Worm (Caenorhabditis elegans): Measurements from ENCODE around the gene Y54F10AR.2.
"Not testable (repeated sequence)": the region's sequence is repeated elsewhere in the genome, so short reads cannot be mapped to it uniquely, and the experiment has no call there.

Y54F10AR.2 gene

ce11 chrIII:2575635-2576164 is 4.4 kb upstream of the Y54F10AR.2 start, which contains the start of gene Y54F10AR.1:
Gene Y54F10AR.1, minus strand, starts transcription at chrIII:2575685.
- TF ChIP-seq snpc-4 (tag; optimal IDR thresholded peaks at IDR 0.05) (no peak), ztf-11 (tag; optimal IDR thresholded peaks at IDR 0.05) (no peak), mep-1 (tag; optimal IDR thresholded peaks at IDR 0.05) (no peak), ces-1 (GFP tag; optimal IDR thresholded peaks at IDR 0.05) (no peak), flh-1 (GFP tag; optimal IDR thresholded peaks at IDR 0.05) (no peak), lsy-2 (tag; optimal IDR thresholded peaks at IDR 0.05) (no peak), drap-1 (GFP tag; optimal IDR thresholded peaks at IDR 0.05) (no peak), M03D4.4 (tag; optimal IDR thresholded peaks at IDR 0.05) (no peak)

DNA sequence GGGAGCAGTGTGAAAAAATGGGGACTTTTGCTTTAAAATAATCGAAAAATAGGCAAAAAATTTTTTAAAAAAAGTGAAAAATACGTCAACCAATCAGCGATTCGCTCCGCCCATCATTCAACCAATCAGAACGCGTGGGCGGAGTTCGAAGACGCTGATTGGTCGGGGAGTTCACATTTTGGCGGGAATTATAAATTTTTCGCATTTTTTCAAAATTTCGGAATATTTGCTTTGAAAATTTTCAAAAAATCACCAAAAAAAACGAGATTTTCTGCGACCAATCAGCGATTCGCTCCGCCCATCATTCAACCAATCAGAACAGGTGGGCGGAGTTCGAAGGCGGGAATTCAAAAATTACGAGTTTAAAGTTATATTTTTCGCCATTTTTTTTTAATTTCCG is 1.1 kb upstream of the Y54F10AR.2 start:
- TF ChIP-seq ham-2 (GFP tag; optimal IDR thresholded peaks at IDR 0.05) (no peak), flh-1 (GFP tag; optimal IDR thresholded peaks at IDR 0.05) (no peak)

- not testable (repeated sequence) for TF ChIP-seq unc-39, ceh-39, mab-5 (tag; optimal IDR thresholded peaks at IDR 0.05)
Observed at ce11 chrIII:2563883-2564282, 7.5 kb downstream of the Y54F10AR.2 start, which contains the start of gene Y54F10AM.11. Gene Y54F10AM.11, minus strand, starts transcription at chrIII:2563983.

ce11 chrIII:2563033-2563656 is 8.2 kb downstream of the Y54F10AR.2 start:
- TF ChIP-seq sem-2 (GFP tag; optimal IDR thresholded peaks at IDR 0.05) (no peak), nhr-28 (tag; optimal IDR thresholded peaks at IDR 0.05) (no peak), unc-120 (tag; optimal IDR thresholded peaks at IDR 0.05; ENCODE audit: poor library complexity, severe bottlenecking) (no peak), ceh-39 (tag; optimal IDR thresholded peaks at IDR 0.05) (no peak), nhr-12 (tag; optimal IDR thresholded peaks at IDR 0.05) (no peak), ztf-11 (tag; optimal IDR thresholded peaks at IDR 0.05) (no peak), blmp-1 (tag; optimal IDR thresholded peaks at IDR 0.05) (no peak), lsy-2 (tag; optimal IDR thresholded peaks at IDR 0.05) (no peak), ham-2 (GFP tag; optimal IDR thresholded peaks at IDR 0.05) (no peak), nhr-2 (tag; optimal IDR thresholded peaks at IDR 0.05) (no peak), elt-3 (tag; optimal IDR thresholded peaks at IDR 0.05) (no peak), nhr-76 (tag; optimal IDR thresholded peaks at IDR 0.05) (no peak), sptf-1 (tag; optimal IDR thresholded peaks at IDR 0.05) (no peak), lin-32 (GFP tag; optimal IDR thresholded peaks at IDR 0.05) (no peak), flh-1 (GFP tag; optimal IDR thresholded peaks at IDR 0.05) (no peak), zip-8 (tag; optimal IDR thresholded peaks at IDR 0.05) (no peak), ces-1 (GFP tag; optimal IDR thresholded peaks at IDR 0.05) (no peak), elt-1 (tag; optimal IDR thresholded peaks at IDR 0.05; ENCODE audit: borderline replicate concordance, insufficient read depth) (no peak), pha-4 (tag; optimal IDR thresholded peaks at IDR 0.05) (no peak), mep-1 (tag; optimal IDR thresholded peaks at IDR 0.05) (no peak)

- TF ChIP-seq nhr-76 (tag; optimal IDR thresholded peaks at IDR 0.05): no peak
- no peak for TF ChIP-seq ceh-43 (GFP tag; optimal IDR thresholded peaks at IDR 0.05)
- TF ChIP-seq lin-32 (GFP tag; optimal IDR thresholded peaks at IDR 0.05): no peak
- no peak for TF ChIP-seq pha-4 (tag; optimal IDR thresholded peaks at IDR 0.05)
- TF ChIP-seq hlh-1 (tag; optimal IDR thresholded peaks at IDR 0.05): no peak
- TF ChIP-seq tbx-8 (GFP tag; optimal IDR thresholded peaks at IDR 0.05): no peak
- TF ChIP-seq lin-13 (tag; optimal IDR thresholded peaks at IDR 0.05): no peak
- no peak for TF ChIP-seq nhr-2 (tag; optimal IDR thresholded peaks at IDR 0.05)
- TF ChIP-seq lsy-2 (tag; optimal IDR thresholded peaks at IDR 0.05): no peak
- no peak for TF ChIP-seq nhr-28 (tag; optimal IDR thresholded peaks at IDR 0.05)
- no peak for TF ChIP-seq zip-8 (tag; optimal IDR thresholded peaks at IDR 0.05)
- TF ChIP-seq bed-3 (GFP tag; optimal IDR thresholded peaks at IDR 0.05): no peak
- TF ChIP-seq nhr-12 (tag; optimal IDR thresholded peaks at IDR 0.05): no peak
- no peak for TF ChIP-seq blmp-1 (tag; optimal IDR thresholded peaks at IDR 0.05)
- TF ChIP-seq snpc-4 (tag; optimal IDR thresholded peaks at IDR 0.05): no peak
- no peak for TF ChIP-seq sptf-1 (tag; optimal IDR thresholded peaks at IDR 0.05)
- no peak for TF ChIP-seq unc-62 (GFP tag; optimal IDR thresholded peaks at IDR 0.05)
- TF ChIP-seq ces-1 (GFP tag; optimal IDR thresholded peaks at IDR 0.05): no peak
- TF ChIP-seq ham-2 (GFP tag; optimal IDR thresholded peaks at IDR 0.05): no peak
Observed at ce11 chrIII:2561410-2561809, 9.9 kb downstream of the Y54F10AR.2 start, which contains the start of gene nhr-239. Gene nhr-239, plus strand, starts transcription at chrIII:2561710.

Data from whole organism, mixed stage, embryonic.